Worm (Caenorhabditis elegans) whole organism, young adult: ENCODE data around the gene sgk-1.
"Not testable (repeated sequence)": the region's sequence is repeated elsewhere in the genome, so short reads cannot be mapped to it uniquely, and the experiment has no call there.

ENCODE experiments used
- F33H1.4 ChIP-seq: fragments of 200-800 bp; sonication (Bioruptor generic); IDR thresholded peaks from 2 replicates; pipeline ENCODE4 v1.3.6; 2022; ENCODE audit warnings: missing genetic modification reagents, missing genetic modification characterization, missing compliant biosample characterization
- K11D2.4 ChIP-seq: fragments of 200-800 bp; sonication (Bioruptor generic); IDR thresholded peaks from 2 replicates; pipeline ENCODE4 v1.3.6; 2022; ENCODE audit warnings: missing genetic modification reagents, missing genetic modification characterization, missing compliant biosample characterization
- T07F8.4 ChIP-seq: sonication (generic microtip); optimal IDR thresholded peaks from 2 replicates; lab custom pipeline; 2016; ENCODE audit warnings: mild to moderate bottlenecking, missing genetic modification characterization, moderate library complexity, missing compliant biosample characterization
- ZK185.1 ChIP-seq: sonication (generic microtip); optimal IDR thresholded peaks from 2 replicates; lab custom pipeline; 2016; ENCODE audit warnings: mild to moderate bottlenecking, missing genetic modification characterization, missing compliant biosample characterization; ENCODE audit not compliant: poor library complexity, severe bottlenecking
- ama-1 ChIP-seq, 3 experiments: fragments of 150-350 bp in 1 of 3; sonication (generic microtip) in 2 of 3; optimal IDR thresholded peaks; 2 replicates each; lab custom pipeline; 2014 to 2018; ENCODE audit warnings: missing biosample characterization in 2 of 3, missing genetic modification characterization in 2 of 3, missing genetic modification reagents in 2 of 3
- ceh-40 ChIP-seq: fragments of 200-800 bp; sonication (Bioruptor generic); IDR thresholded peaks from 2 replicates; pipeline ENCODE4 v1.3.6; 2022; ENCODE audit warnings: missing genetic modification characterization, missing compliant biosample characterization
- efl-1 ChIP-seq: fragments of 150-350 bp; optimal IDR thresholded peaks from 2 replicates; lab custom pipeline; 2014; ENCODE audit warnings: missing biosample characterization, missing genetic modification reagents, missing genetic modification characterization
- fkh-3 ChIP-seq: sonication (generic microtip); optimal IDR thresholded peaks from 2 replicates; lab custom pipeline; 2016; ENCODE audit warnings: mild to moderate bottlenecking, missing genetic modification characterization, missing compliant biosample characterization
- nhr-120 ChIP-seq: fragments of 200-800 bp; sonication (Bioruptor generic); IDR thresholded peaks from 2 replicates; pipeline ENCODE4 v1.3.6; 2022; ENCODE audit warnings: missing genetic modification characterization, missing compliant biosample characterization
- unc-62 ChIP-seq: fragments of 150-350 bp; optimal IDR thresholded peaks from 2 replicates; lab custom pipeline; 2014; ENCODE audit warnings: missing biosample characterization, missing genetic modification reagents, missing genetic modification characterization

DNA sequence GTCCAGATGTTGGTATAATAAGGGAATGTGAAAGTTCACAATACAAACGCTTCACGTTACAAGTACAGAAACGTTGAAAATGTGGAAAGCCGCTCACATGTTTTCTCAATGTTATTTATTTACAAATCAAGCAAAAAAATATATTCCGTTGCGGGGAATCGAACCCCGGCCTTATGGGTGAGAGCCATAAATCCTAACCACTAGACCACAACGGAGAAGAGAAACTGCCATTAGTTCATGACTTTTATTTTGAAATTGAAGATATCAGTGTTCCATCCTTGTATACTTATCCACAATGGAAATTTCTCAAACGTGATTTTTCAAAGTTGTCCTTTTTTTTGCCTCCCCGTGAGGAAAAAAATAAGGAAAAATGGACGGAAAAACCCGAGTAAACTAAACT, 22.3 kb upstream of the sgk-1 start:
- not testable (repeated sequence) for TF ChIP-seq nhr-120 (GFP tag; lab: Robert Waterston, UW); T07F8.4 (tag; lab: Kevin White, UChicago); F33H1.4 (GFP tag; lab: Robert Waterston, UW); ama-1 (optimal IDR thresholded peaks at IDR 0.05; lab: Kevin White, UChicago); ama-1 (GFP tag; optimal IDR thresholded peaks at IDR 0.05; lab: Kevin White, UChicago); K11D2.4 (GFP tag; lab: Robert Waterston, UW); efl-1; fkh-3 (tag; lab: Kevin White, UChicago); ZK185.1 (tag; lab: Kevin White, UChicago); unc-62 (GFP tag; lab: Kevin White, UChicago); ceh-40
